Fruit fly (Drosophila melanogaster): ENCODE measurements around the gene CG13056.

- TF ChIP-seq CTCF (optimal IDR thresholded peaks at IDR 0.05) (no peak), CG8478 (optimal IDR thresholded peaks at IDR 0.05) (no peak)
Measured at dm6 chr3L:16317724-16318123, 15.4 kb upstream of the CG13056 start, which contains the start of gene Nplp3.
